Fruit fly (Drosophila melanogaster) whole organism, prepupa: ENCODE results near the gene CG7289.

Experiments used
- CG11294 ChIP-seq: fragments of 200-800 bp; sonication (Bioruptor generic); IDR thresholded peaks from 2 replicates; pipeline ENCODE4 v1.3.6; 2022; ENCODE audit warnings: missing biosample characterization, missing genetic modification characterization
- CG11762 ChIP-seq: fragments of 200-800 bp; sonication (Bioruptor generic); optimal IDR thresholded peaks from 3 replicates; lab custom pipeline; 2016; ENCODE audit warnings: missing biosample characterization, missing genetic modification characterization; ENCODE audit not compliant: insufficient read depth
- CG11902 ChIP-seq: fragments of 200-800 bp; sonication (Bioruptor generic); optimal IDR thresholded peaks from 3 replicates; lab custom pipeline; 2016; ENCODE audit warnings: missing biosample characterization, missing genetic modification characterization
- CG15336 ChIP-seq: fragments of 200-800 bp; sonication (Bioruptor generic); IDR thresholded peaks from 2 replicates; pipeline ENCODE4 v1.3.6; 2022; ENCODE audit warnings: missing biosample characterization, missing genetic modification characterization
- CG1621 ChIP-seq: fragments of 200-800 bp; sonication (Bioruptor generic); optimal IDR thresholded peaks from 3 replicates; lab custom pipeline; 2018; ENCODE audit warnings: missing biosample characterization, mild to moderate bottlenecking, missing genetic modification characterization
- CG16779 ChIP-seq: fragments of 200-800 bp; sonication (Bioruptor generic); optimal IDR thresholded peaks from 3 replicates; lab custom pipeline; 2017; ENCODE audit warnings: missing biosample characterization, mild to moderate bottlenecking, missing genetic modification characterization
- CG32006 ChIP-seq: fragments of 200-800 bp; sonication (Bioruptor generic); optimal IDR thresholded peaks from 3 replicates; lab custom pipeline; 2017; ENCODE audit warnings: missing biosample characterization, mild to moderate bottlenecking, missing genetic modification characterization
- CG3919 ChIP-seq: fragments of 200-800 bp; sonication (Bioruptor generic); optimal IDR thresholded peaks from 3 replicates; lab custom pipeline; 2016; ENCODE audit warnings: missing biosample characterization, missing genetic modification characterization
- CG4318 ChIP-seq: fragments of 200-800 bp; sonication (Bioruptor generic); optimal IDR thresholded peaks from 3 replicates; lab custom pipeline; 2017; ENCODE audit warnings: missing biosample characterization, mild to moderate bottlenecking, missing genetic modification characterization
- CG6163 ChIP-seq: fragments of 200-800 bp; sonication (Bioruptor generic); IDR thresholded peaks from 3 replicates; pipeline ENCODE4 v1.3.6; 2022; ENCODE audit warnings: missing biosample characterization, missing genetic modification characterization
- CG6792 ChIP-seq: fragments of 200-800 bp; sonication (Bioruptor generic); optimal IDR thresholded peaks from 3 replicates; lab custom pipeline; 2016; ENCODE audit warnings: missing biosample characterization, missing genetic modification characterization
- CG6808 ChIP-seq: fragments of 200-800 bp; sonication (Bioruptor generic); optimal IDR thresholded peaks from 3 replicates; lab custom pipeline; 2017; ENCODE audit warnings: missing biosample characterization, missing genetic modification characterization, mild to moderate bottlenecking, moderate library complexity, missing genetic modification reagents
- CG6854 ChIP-seq: fragments of 200-800 bp; sonication (Bioruptor generic); optimal IDR thresholded peaks from 2 replicates; lab custom pipeline; 2017; ENCODE audit warnings: missing biosample characterization, mild to moderate bottlenecking, missing genetic modification characterization
- CG7368 ChIP-seq: fragments of 200-800 bp; sonication (Bioruptor generic); optimal IDR thresholded peaks from 3 replicates; lab custom pipeline; 2016; ENCODE audit warnings: missing biosample characterization, missing genetic modification characterization
- CG8119 ChIP-seq: fragments of 200-800 bp; sonication (Bioruptor generic); IDR thresholded peaks from 3 replicates; pipeline ENCODE4 v1.3.6; 2022; ENCODE audit warnings: missing biosample characterization, missing genetic modification characterization
- CG8319 ChIP-seq: fragments of 200-800 bp; sonication (Bioruptor generic); optimal IDR thresholded peaks from 3 replicates; lab custom pipeline; 2016; ENCODE audit warnings: missing biosample characterization, missing genetic modification characterization
- CG8632 ChIP-seq: fragments of 200-800 bp; sonication (Bioruptor generic); optimal IDR thresholded peaks from 3 replicates; lab custom pipeline; 2016; ENCODE audit warnings: missing biosample characterization, missing genetic modification characterization
- CG9139 ChIP-seq: fragments of 200-800 bp; sonication (Bioruptor generic); optimal IDR thresholded peaks from 3 replicates; lab custom pipeline; 2017; ENCODE audit warnings: missing biosample characterization, mild to moderate bottlenecking, missing genetic modification characterization
- Eip75B ChIP-seq: fragments of 200-800 bp; sonication (Bioruptor generic); optimal IDR thresholded peaks from 3 replicates; lab custom pipeline; 2016; ENCODE audit warnings: missing biosample characterization, missing genetic modification characterization
- Eip78C ChIP-seq: fragments of 200-800 bp; sonication (Bioruptor generic); peaks from one replicate; lab custom pipeline; 2016; ENCODE audit warnings: missing biosample characterization, missing genetic modification characterization
- Eip93F ChIP-seq: fragments of 200-800 bp; sonication (Bioruptor generic); optimal IDR thresholded peaks from 2 replicates; lab custom pipeline; 2016; ENCODE audit warnings: missing biosample characterization, mild to moderate bottlenecking, missing genetic modification characterization
- Ets21C ChIP-seq: fragments of 200-800 bp; sonication (Bioruptor generic); optimal IDR thresholded peaks from 3 replicates; lab custom pipeline; 2016; ENCODE audit warnings: missing biosample characterization, missing genetic modification characterization
- Ets96B ChIP-seq: fragments of 200-800 bp; optimal IDR thresholded peaks from 2 replicates; lab custom pipeline; 2019; ENCODE audit warnings: missing biosample characterization, mild to moderate bottlenecking, missing genetic modification characterization, moderate library complexity
- Gug ChIP-seq: fragments of 200-800 bp; sonication (Bioruptor generic); IDR thresholded peaks from 2 replicates; pipeline ENCODE4 v1.3.6; 2022; ENCODE audit warnings: missing biosample characterization, missing genetic modification characterization
- Hr38 ChIP-seq: sonication (Bioruptor generic); optimal IDR thresholded peaks from 2 replicates; lab custom pipeline; 2016; ENCODE audit warnings: missing biosample characterization, missing genetic modification characterization
- Hr39 ChIP-seq: fragments of 200-800 bp; sonication (Bioruptor generic); optimal IDR thresholded peaks from 2 replicates; lab custom pipeline; 2016; ENCODE audit warnings: missing biosample characterization, missing genetic modification characterization
- Hr4 ChIP-seq: fragments of 200-800 bp; sonication (Bioruptor generic); optimal IDR thresholded peaks from 3 replicates; lab custom pipeline; 2016; ENCODE audit warnings: missing biosample characterization, missing genetic modification characterization
- Lpt ChIP-seq: fragments of 200-800 bp; sonication (Bioruptor generic); optimal IDR thresholded peaks from 3 replicates; lab custom pipeline; 2016; ENCODE audit warnings: missing biosample characterization, missing genetic modification characterization
- Met ChIP-seq: fragments of 200-800 bp; sonication (Bioruptor generic); optimal IDR thresholded peaks from 3 replicates; lab custom pipeline; 2016; ENCODE audit warnings: missing biosample characterization, missing genetic modification characterization
- OdsH ChIP-seq: fragments of 200-800 bp; sonication (Bioruptor generic); optimal IDR thresholded peaks from 3 replicates; lab custom pipeline; 2016; ENCODE audit warnings: missing biosample characterization, missing genetic modification characterization
- Sox102F ChIP-seq: fragments of 200-800 bp; sonication (Bioruptor generic); optimal IDR thresholded peaks from 2 replicates; lab custom pipeline; 2016; ENCODE audit warnings: missing biosample characterization, mild to moderate bottlenecking, missing genetic modification characterization
- Sox15 ChIP-seq: fragments of 200-800 bp; sonication (Bioruptor generic); optimal IDR thresholded peaks from 3 replicates; lab custom pipeline; 2016; ENCODE audit warnings: missing biosample characterization, missing genetic modification characterization
- acj6 ChIP-seq: fragments of 200-800 bp; sonication (Bioruptor generic); optimal IDR thresholded peaks from 3 replicates; lab custom pipeline; 2016; ENCODE audit warnings: missing biosample characterization, missing genetic modification characterization
- cyc ChIP-seq: fragments of 200-800 bp; sonication (Bioruptor generic); optimal IDR thresholded peaks from 3 replicates; lab custom pipeline; 2016; ENCODE audit warnings: missing biosample characterization, missing genetic modification characterization
- dac ChIP-seq: fragments of 200-800 bp; sonication (Bioruptor generic); optimal IDR thresholded peaks from 2 replicates; lab custom pipeline; 2017; ENCODE audit warnings: missing biosample characterization, mild to moderate bottlenecking, missing genetic modification characterization
- dsx ChIP-seq: fragments of 200-800 bp; optimal IDR thresholded peaks from 3 replicates; lab custom pipeline; 2019; ENCODE audit warnings: missing biosample characterization, mild to moderate bottlenecking, missing genetic modification characterization, moderate library complexity; ENCODE audit not compliant: poor library complexity, severe bottlenecking
- eg ChIP-seq: fragments of 200-800 bp; sonication (Bioruptor generic); IDR thresholded peaks from 3 replicates; pipeline ENCODE4 v1.3.6; 2022; ENCODE audit warnings: missing biosample characterization, missing genetic modification characterization
- esn ChIP-seq: fragments of 200-800 bp; sonication (Bioruptor generic); optimal IDR thresholded peaks from 2 replicates; lab custom pipeline; 2016; ENCODE audit warnings: missing biosample characterization, mild to moderate bottlenecking, missing genetic modification characterization, moderate library complexity
- fd59A ChIP-seq: fragments of 200-800 bp; sonication (Bioruptor generic); optimal IDR thresholded peaks from 2 replicates; lab custom pipeline; 2017; ENCODE audit warnings: missing biosample characterization, mild to moderate bottlenecking, missing genetic modification characterization, missing genetic modification reagents
- lz ChIP-seq: fragments of 200-800 bp; sonication (Bioruptor generic); optimal IDR thresholded peaks from 3 replicates; lab custom pipeline; 2016; ENCODE audit warnings: missing biosample characterization, missing genetic modification characterization
- net ChIP-seq: fragments of 200-800 bp; sonication (Bioruptor generic); optimal IDR thresholded peaks from 3 replicates; lab custom pipeline; 2016; ENCODE audit warnings: missing biosample characterization, missing genetic modification characterization
- pdm3 ChIP-seq: fragments of 200-800 bp; sonication (Bioruptor generic); optimal IDR thresholded peaks from 3 replicates; lab custom pipeline; 2016; ENCODE audit warnings: missing biosample characterization, missing genetic modification characterization
- salr ChIP-seq, 2 experiments: fragments of 200-800 bp; sonication (Bioruptor generic); optimal IDR thresholded peaks; 3 replicates each; lab custom pipeline; 2016 to 2018; ENCODE audit warnings: missing biosample characterization in 2 of 2, missing genetic modification characterization in 2 of 2, mild to moderate bottlenecking in 1 of 2
- spab ChIP-seq: fragments of 200-800 bp; sonication (Bioruptor generic); optimal IDR thresholded peaks from 2 replicates; lab custom pipeline; 2017; ENCODE audit warnings: missing biosample characterization, mild to moderate bottlenecking, missing genetic modification characterization, missing genetic modification reagents
- ss ChIP-seq, 2 experiments: fragments of 200-800 bp; sonication (Bioruptor generic); optimal IDR thresholded peaks; 2 replicates in 1 of 2; 3 replicates in 1 of 2; lab custom pipeline; 2017 to 2018; ENCODE audit warnings: mild to moderate bottlenecking in 2 of 2, missing biosample characterization in 2 of 2, missing genetic modification characterization in 2 of 2, moderate library complexity in 1 of 2
- svp ChIP-seq: fragments of 200-800 bp; sonication (Bioruptor generic); peaks from one replicate; lab custom pipeline; 2016; ENCODE audit warnings: missing biosample characterization, missing genetic modification characterization
- vri ChIP-seq: fragments of 200-800 bp; sonication (Bioruptor generic); optimal IDR thresholded peaks from 3 replicates; lab custom pipeline; 2016; ENCODE audit warnings: missing biosample characterization, mild to moderate bottlenecking, missing genetic modification characterization

CG7289 gene

DNA sequence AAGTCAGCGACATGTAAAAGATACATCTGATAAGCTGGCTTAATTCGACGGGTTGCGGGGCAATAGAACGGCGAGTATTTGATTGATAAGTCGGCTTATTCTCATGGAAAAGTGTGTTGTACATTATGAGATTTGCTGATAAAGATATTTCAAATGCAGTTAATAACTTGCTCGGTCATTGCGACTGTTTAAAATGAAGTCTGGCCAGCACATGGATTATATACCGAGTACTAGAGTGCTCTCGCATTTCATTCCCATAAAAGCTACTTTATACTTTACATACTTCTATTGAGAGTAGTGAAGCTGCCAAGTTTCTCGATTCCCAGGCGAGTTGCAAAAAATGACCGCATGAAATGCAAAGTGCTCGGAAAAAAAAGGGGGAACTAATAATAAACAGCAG lies 14.2 kb upstream of the CG7289 start:
- no peak for TF ChIP-seq CG6854 (GFP tag; lab: Kevin White, UChicago)
- no peak for TF ChIP-seq CG11294
- TF ChIP-seq vri, result no peak
- TF ChIP-seq Lpt, result no peak
- no peak for TF ChIP-seq CG8119 (GFP tag; lab: Robert Waterston, UW)
- no peak for TF ChIP-seq Ets96B (tag; lab: Kevin White, UChicago)
- no peak for TF ChIP-seq Sox15 (GFP tag; lab: Kevin White, UChicago)
- TF ChIP-seq spab, result no peak
- TF ChIP-seq Hr4 (GFP tag; lab: Kevin White, UChicago), result no peak
- TF ChIP-seq Eip75B, result no peak
- TF ChIP-seq OdsH (GFP tag; lab: Kevin White, UChicago), result no peak
- no peak for TF ChIP-seq Gug (GFP tag; lab: Robert Waterston, UW)
- TF ChIP-seq Sox102F (GFP tag; lab: Kevin White, UChicago), result no peak
- TF ChIP-seq dac, result no peak
- TF ChIP-seq fd59A (GFP tag; lab: Kevin White, UChicago), result no peak
- TF ChIP-seq Met (GFP tag; lab: Kevin White, UChicago), result no peak
- TF ChIP-seq lz (GFP tag; lab: Kevin White, UChicago), result no peak
- no peak for TF ChIP-seq svp (GFP tag; lab: Kevin White, UChicago)
- TF ChIP-seq CG1621 (tag; lab: Kevin White, UChicago), result no peak
- no peak for TF ChIP-seq ss (GFP tag; optimal IDR thresholded peaks at IDR 0.05; lab: Kevin White, UChicago)

DNA sequence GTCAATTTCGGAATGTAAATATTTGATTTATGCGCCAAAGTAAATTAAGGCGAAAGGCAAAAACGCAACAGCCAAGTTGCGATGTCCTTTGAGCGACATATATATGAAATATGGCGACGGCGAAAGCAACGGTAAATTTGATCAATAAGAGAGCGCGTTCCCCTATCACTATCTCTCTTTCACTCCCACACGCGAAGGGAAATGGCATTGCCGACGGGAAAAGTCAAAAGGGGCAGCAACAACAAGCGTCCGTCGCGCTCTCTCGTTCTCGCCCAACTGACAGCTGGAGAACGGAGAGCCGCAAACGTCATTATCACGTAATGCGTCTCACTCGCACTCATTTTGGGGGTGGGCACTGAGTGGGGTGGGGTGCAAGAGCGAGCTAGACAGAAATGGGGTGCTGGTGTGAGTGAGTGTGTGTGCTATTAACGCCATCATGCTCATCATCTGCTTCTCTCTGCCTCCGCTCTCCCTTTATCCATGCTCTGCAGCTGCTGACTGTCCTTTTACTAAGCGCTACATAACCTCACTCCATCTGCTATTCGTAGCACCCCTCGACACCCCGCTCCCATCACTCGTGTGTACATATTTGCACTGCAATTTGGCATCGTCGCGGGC lies 11.6 kb upstream of the CG7289 start, which contains the start of gene erm:
Gene erm, minus strand, starts transcription at position 51 of the 618 bp plus-strand sequence.
- TF ChIP-seq CG4318 (GFP tag; lab: Kevin White, UChicago), result no peak
- no peak for TF ChIP-seq lz (GFP tag; lab: Kevin White, UChicago)
- no peak for TF ChIP-seq Sox102F (GFP tag; lab: Kevin White, UChicago)
- no peak for TF ChIP-seq CG9139 (GFP tag; lab: Kevin White, UChicago)
- TF ChIP-seq CG16779 (tag; lab: Kevin White, UChicago), result no peak
- no peak for TF ChIP-seq Gug (GFP tag; lab: Robert Waterston, UW)
- no peak for TF ChIP-seq net (GFP tag; lab: Kevin White, UChicago)
- TF ChIP-seq eg (GFP tag; lab: Robert Waterston, UW), result 0 out of 3 replicates have a peak, but pooled peaks have one; percentile 23
- TF ChIP-seq Sox15 (GFP tag; lab: Kevin White, UChicago), result no peak
- TF ChIP-seq OdsH (GFP tag; lab: Kevin White, UChicago), result no peak
- TF ChIP-seq CG8319 (GFP tag; lab: Kevin White, UChicago), result no peak
- TF ChIP-seq Hr4 (GFP tag; lab: Kevin White, UChicago), result no peak
- TF ChIP-seq CG8632, result no peak
- TF ChIP-seq ss (GFP tag; optimal IDR thresholded peaks at IDR 0.05; lab: Kevin White, UChicago), result peak in 1 of 2 experiments; percentile 5
- peak; percentile 43 for TF ChIP-seq Eip78C (GFP tag; lab: Kevin White, UChicago)
- no peak for TF ChIP-seq CG11294
- TF ChIP-seq vri, result no peak
- TF ChIP-seq Eip93F (GFP tag; lab: Kevin White, UChicago), result no peak
- TF ChIP-seq CG7368 (GFP tag; lab: Kevin White, UChicago), result no peak
- no peak for TF ChIP-seq CG11762 (GFP tag; lab: Kevin White, UChicago)
- no peak for TF ChIP-seq spab
- TF ChIP-seq Lpt, result no peak
- no peak for TF ChIP-seq Eip75B
- TF ChIP-seq cyc (GFP tag; lab: Kevin White, UChicago), result no peak
- TF ChIP-seq CG15336 (GFP tag; lab: Robert Waterston, UW), result no peak
- 0 out of 3 replicates have a peak, but pooled peaks have one; percentile 25 for TF ChIP-seq CG6163 (GFP tag; lab: Robert Waterston, UW)
- TF ChIP-seq Hr38 (GFP tag; lab: Kevin White, UChicago), result no peak
- TF ChIP-seq Ets96B (tag; lab: Kevin White, UChicago), result no peak
- TF ChIP-seq dac, result no peak
- peak in 1 of 2 experiments; percentile 11 for TF ChIP-seq salr (GFP tag; optimal IDR thresholded peaks at IDR 0.05; lab: Kevin White, UChicago)
- TF ChIP-seq CG6808 (GFP tag; lab: Kevin White, UChicago), result no peak
- no peak for TF ChIP-seq CG11902 (GFP tag; lab: Kevin White, UChicago)
- TF ChIP-seq Hr39, result no peak
- no peak for TF ChIP-seq dsx
- TF ChIP-seq CG1621 (tag; lab: Kevin White, UChicago), result no peak
- TF ChIP-seq CG6792 (GFP tag; lab: Kevin White, UChicago), result no peak
- no peak for TF ChIP-seq Ets21C (GFP tag; lab: Kevin White, UChicago)
- TF ChIP-seq acj6 (GFP tag; lab: Kevin White, UChicago), result no peak
- no peak for TF ChIP-seq CG32006 (GFP tag; lab: Kevin White, UChicago)
- TF ChIP-seq esn (GFP tag; lab: Kevin White, UChicago), result no peak
- TF ChIP-seq CG8119 (GFP tag; lab: Robert Waterston, UW), result no peak
- no peak for TF ChIP-seq CG3919
- TF ChIP-seq pdm3, result no peak
